Fruit fly (Drosophila melanogaster) whole organism, embryonic: ENCODE measurements around the gene CG6000.

Experiments
- Bgb ChIP-seq: fragments of 200-800 bp; sonication (Bioruptor generic); IDR thresholded peaks from 2 replicates; pipeline ENCODE4 v1.3.6; 2022; ENCODE audit warnings: missing biosample characterization, missing genetic modification characterization; ENCODE audit not compliant: partially characterized antibody
- CG12219 ChIP-seq: fragments of 200-800 bp; sonication (Bioruptor generic); optimal IDR thresholded peaks from 3 replicates; lab custom pipeline; 2018; ENCODE audit warnings: missing biosample characterization, mild to moderate bottlenecking, missing genetic modification characterization
- CG13775 ChIP-seq: fragments of 200-800 bp; sonication (Bioruptor generic); optimal IDR thresholded peaks from 3 replicates; lab custom pipeline; 2017; ENCODE audit warnings: missing biosample characterization, mild to moderate bottlenecking, missing genetic modification characterization
- CG14667 ChIP-seq: fragments of 200-800 bp; sonication (Bioruptor generic); IDR thresholded peaks from 2 replicates; pipeline ENCODE4 v1.3.6; 2022; ENCODE audit warnings: missing biosample characterization, missing genetic modification characterization
- CG15601 ChIP-seq: fragments of 200-800 bp; sonication (Bioruptor generic); optimal IDR thresholded peaks from 3 replicates; lab custom pipeline; 2019; ENCODE audit warnings: missing biosample characterization, mild to moderate bottlenecking, missing genetic modification characterization, moderate library complexity
- CG15696 ChIP-seq: fragments of 200-800 bp; sonication (Bioruptor generic); optimal IDR thresholded peaks from 2 replicates; lab custom pipeline; 2019; ENCODE audit warnings: missing biosample characterization, mild to moderate bottlenecking, missing genetic modification characterization, moderate library complexity
- CG16779 ChIP-seq: fragments of 200-800 bp; sonication (Bioruptor generic); IDR thresholded peaks from 2 replicates; pipeline ENCODE4 v1.3.6; 2022; ENCODE audit warnings: missing biosample characterization, missing genetic modification characterization
- CG16863 ChIP-seq: fragments of 200-800 bp; sonication (Bioruptor generic); optimal IDR thresholded peaks from 3 replicates; lab custom pipeline; 2016; ENCODE audit warnings: missing biosample characterization, missing genetic modification characterization
- CG1832 ChIP-seq: fragments of 200-800 bp; sonication (Bioruptor generic); optimal IDR thresholded peaks from 2 replicates; lab custom pipeline; 2017; ENCODE audit warnings: missing biosample characterization, mild to moderate bottlenecking, missing genetic modification characterization, inconsistent platforms
- CG2116 ChIP-seq: fragments of 200-800 bp; sonication (Bioruptor generic); optimal IDR thresholded peaks from 3 replicates; lab custom pipeline; 2018; ENCODE audit warnings: missing biosample characterization, mild to moderate bottlenecking, missing genetic modification characterization
- CG30020 ChIP-seq: fragments of 200-800 bp; optimal IDR thresholded peaks from 2 replicates; lab custom pipeline; 2019; ENCODE audit warnings: missing biosample characterization, mild to moderate bottlenecking, missing genetic modification characterization, moderate library complexity
- CG32532 ChIP-seq: fragments of 200-800 bp; sonication (Bioruptor generic); IDR thresholded peaks from 2 replicates; pipeline ENCODE4 v1.3.6; 2022; ENCODE audit warnings: missing biosample characterization, missing genetic modification characterization
- CG6254 ChIP-seq: fragments of 200-800 bp; sonication (Bioruptor generic); optimal IDR thresholded peaks from 3 replicates; lab custom pipeline; 2017; ENCODE audit warnings: mild to moderate bottlenecking, missing biosample characterization, missing genetic modification reagents, missing genetic modification characterization
- CG7786 ChIP-seq: fragments of 200-800 bp; sonication (Bioruptor generic); optimal IDR thresholded peaks from 2 replicates; lab custom pipeline; 2016; ENCODE audit warnings: missing biosample characterization, missing genetic modification characterization
- CG7963 ChIP-seq: fragments of 200-800 bp; sonication (Bioruptor generic); IDR thresholded peaks from 3 replicates; pipeline ENCODE4 v1.3.6; 2022; ENCODE audit warnings: missing biosample characterization, missing genetic modification characterization; ENCODE audit not compliant: partially characterized antibody
- CG8478 ChIP-seq: fragments of >200 bp; optimal IDR thresholded peaks from 2 replicates; lab custom pipeline; 2018
- D ChIP-seq, 2 experiments: fragments of 200-800 bp in 1 of 2; fragments of >200 bp in 1 of 2; sonication (Bioruptor generic) in 1 of 2; optimal IDR thresholded peaks; 2 replicates in 1 of 2; 3 replicates in 1 of 2; lab custom pipeline; 2017; ENCODE audit warnings: mild to moderate bottlenecking in 1 of 2, missing biosample characterization in 1 of 2, missing genetic modification characterization in 1 of 2, missing genetic modification reagents in 1 of 2
- D19B ChIP-seq: fragments of 200-800 bp; sonication (Bioruptor generic); optimal IDR thresholded peaks from 2 replicates; lab custom pipeline; 2017; ENCODE audit warnings: missing biosample characterization, mild to moderate bottlenecking, missing genetic modification characterization
- Dbx ChIP-seq: fragments of 200-800 bp; sonication (Bioruptor generic); IDR thresholded peaks from 3 replicates; pipeline ENCODE4 v1.3.6; 2022; ENCODE audit warnings: missing biosample characterization, missing genetic modification characterization
- Dek ChIP-seq: fragments of 200-800 bp; sonication (Bioruptor generic); optimal IDR thresholded peaks from 3 replicates; lab custom pipeline; 2019; ENCODE audit warnings: missing biosample characterization, mild to moderate bottlenecking, missing genetic modification characterization, moderate library complexity
- Dll ChIP-seq: fragments of 200-800 bp; sonication (Bioruptor generic); IDR thresholded peaks from 4 replicates; pipeline ENCODE4 v1.3.6; 2022; ENCODE audit warnings: missing biosample characterization, missing genetic modification characterization; ENCODE audit not compliant: partially characterized antibody
- Doc2 ChIP-seq: fragments of 200-800 bp; sonication (Bioruptor generic); IDR thresholded peaks from 2 replicates; pipeline ENCODE4 v1.3.6; 2022; ENCODE audit warnings: missing biosample characterization, missing genetic modification characterization
- HLH4C ChIP-seq: fragments of 200-800 bp; sonication (Bioruptor generic); IDR thresholded peaks from 3 replicates; pipeline ENCODE4 v1.3.6; 2022; ENCODE audit warnings: missing biosample characterization, missing genetic modification characterization; ENCODE audit not compliant: partially characterized antibody
- HmgZ ChIP-seq: fragments of 200-800 bp; sonication (Bioruptor generic); optimal IDR thresholded peaks from 2 replicates; lab custom pipeline; 2018; ENCODE audit warnings: missing biosample characterization, mild to moderate bottlenecking, missing genetic modification characterization
- Kr ChIP-seq: fragments of 200-800 bp; sonication (Bioruptor generic); optimal IDR thresholded peaks from 2 replicates; lab custom pipeline; 2017; ENCODE audit warnings: missing biosample characterization, mild to moderate bottlenecking, missing genetic modification characterization
- Max ChIP-seq: fragments of 200-800 bp; sonication (Bioruptor generic); optimal IDR thresholded peaks from 2 replicates; lab custom pipeline; 2016; ENCODE audit warnings: missing biosample characterization, mild to moderate bottlenecking, missing genetic modification characterization
- Mes4 ChIP-seq: fragments of 200-800 bp; sonication (Bioruptor generic); optimal IDR thresholded peaks from 2 replicates; lab custom pipeline; 2016; ENCODE audit warnings: missing biosample characterization, missing genetic modification characterization
- Optix ChIP-seq: fragments of 200-800 bp; sonication (Bioruptor generic); IDR thresholded peaks from 3 replicates; pipeline ENCODE4 v1.3.6; 2022; ENCODE audit warnings: missing biosample characterization, missing genetic modification characterization
- Pdp1 ChIP-seq, 2 experiments: fragments of 200-800 bp; sonication (Bioruptor generic); optimal IDR thresholded peaks; 3 replicates each; lab custom pipeline; 2016; ENCODE audit warnings: missing biosample characterization in 2 of 2, missing genetic modification characterization in 2 of 2, mild to moderate bottlenecking in 1 of 2, moderate library complexity in 1 of 2
- Spps ChIP-seq: fragments of 200-800 bp; sonication (Bioruptor generic); optimal IDR thresholded peaks from 2 replicates; lab custom pipeline; 2018; ENCODE audit warnings: missing biosample characterization, mild to moderate bottlenecking, missing genetic modification characterization
- Xbp1 ChIP-seq: fragments of 200-800 bp; sonication (Bioruptor generic); optimal IDR thresholded peaks from 3 replicates; lab custom pipeline; 2016; ENCODE audit warnings: missing biosample characterization, mild to moderate bottlenecking, missing genetic modification characterization
- ash1 ChIP-seq: fragments of 200-800 bp; sonication (Bioruptor generic); optimal IDR thresholded peaks from 2 replicates; lab custom pipeline; 2018; ENCODE audit warnings: missing biosample characterization, mild to moderate bottlenecking, missing genetic modification characterization
- caup ChIP-seq: fragments of 200-800 bp; sonication (Bioruptor generic); optimal IDR thresholded peaks from 3 replicates; lab custom pipeline; 2017; ENCODE audit warnings: missing biosample characterization, mild to moderate bottlenecking, missing genetic modification characterization, moderate library complexity; ENCODE audit not compliant: severe bottlenecking
- croc ChIP-seq: fragments of 200-800 bp; sonication (Bioruptor generic); conservative IDR thresholded peaks from 3 replicates; pipeline ENCODE4 v1.3.6; 2022; ENCODE audit warnings: missing biosample characterization, missing genetic modification characterization
- dmrt11E ChIP-seq: fragments of 200-800 bp; sonication (Bioruptor generic); optimal IDR thresholded peaks from 3 replicates; lab custom pipeline; 2018; ENCODE audit warnings: missing biosample characterization, mild to moderate bottlenecking, missing genetic modification characterization, moderate library complexity
- ewg ChIP-seq: fragments of 200-800 bp; sonication (Bioruptor generic); optimal IDR thresholded peaks from 3 replicates; lab custom pipeline; 2017; ENCODE audit warnings: mild to moderate bottlenecking, missing biosample characterization, missing genetic modification reagents, missing genetic modification characterization
- eyg ChIP-seq: fragments of 200-800 bp; sonication (Bioruptor generic); optimal IDR thresholded peaks from 3 replicates; lab custom pipeline; 2016; ENCODE audit warnings: missing biosample characterization, missing genetic modification characterization
- gfzf ChIP-seq: fragments of 200-800 bp; sonication (Bioruptor generic); optimal IDR thresholded peaks from 2 replicates; lab custom pipeline; 2016; ENCODE audit warnings: missing biosample characterization, mild to moderate bottlenecking, missing genetic modification characterization, moderate library complexity
- ind ChIP-seq: fragments of 200-800 bp; sonication (Bioruptor generic); optimal IDR thresholded peaks from 3 replicates; lab custom pipeline; 2016; ENCODE audit warnings: missing biosample characterization, missing genetic modification characterization
- kni ChIP-seq: fragments of 200-800 bp; sonication (Bioruptor generic); optimal IDR thresholded peaks from 3 replicates; lab custom pipeline; 2017; ENCODE audit warnings: mild to moderate bottlenecking, missing biosample characterization, missing genetic modification reagents, missing genetic modification characterization
- nerfin-1 ChIP-seq: fragments of 200-800 bp; sonication (Bioruptor generic); optimal IDR thresholded peaks from 3 replicates; lab custom pipeline; 2019; ENCODE audit warnings: missing biosample characterization, mild to moderate bottlenecking, missing genetic modification characterization, moderate library complexity
- p53 ChIP-seq: fragments of 200-800 bp; sonication (Bioruptor generic); optimal IDR thresholded peaks from 2 replicates; lab custom pipeline; 2016; ENCODE audit warnings: missing biosample characterization, missing genetic modification characterization
- ro ChIP-seq: fragments of 200-800 bp; sonication (Bioruptor generic); IDR thresholded peaks from 2 replicates; pipeline ENCODE4 v1.3.6; 2022; ENCODE audit warnings: missing biosample characterization, missing genetic modification characterization
- trh ChIP-seq: fragments of 200-800 bp; sonication (Bioruptor generic); optimal IDR thresholded peaks from 2 replicates; lab custom pipeline; 2016; ENCODE audit warnings: missing biosample characterization, missing genetic modification characterization
- unc-4 ChIP-seq: fragments of 200-800 bp; sonication (Bioruptor generic); IDR thresholded peaks from 2 replicates; pipeline ENCODE4 v1.3.6; 2022; ENCODE audit warnings: missing biosample characterization, missing genetic modification characterization; ENCODE audit not compliant: partially characterized antibody
- yki ChIP-seq: fragments of >200 bp; optimal IDR thresholded peaks from 3 replicates; lab custom pipeline; 2018
- zen2 ChIP-seq: fragments of 200-800 bp; sonication (Bioruptor generic); IDR thresholded peaks from 3 replicates; pipeline ENCODE4 v1.3.6; 2022; ENCODE audit warnings: missing biosample characterization, missing genetic modification characterization; ENCODE audit not compliant: partially characterized antibody
- zfh2 ChIP-seq: fragments of 200-800 bp; sonication (Bioruptor generic); optimal IDR thresholded peaks from 2 replicates; lab custom pipeline; 2016; ENCODE audit warnings: missing biosample characterization, missing genetic modification characterization

Gene CG6000

DNA sequence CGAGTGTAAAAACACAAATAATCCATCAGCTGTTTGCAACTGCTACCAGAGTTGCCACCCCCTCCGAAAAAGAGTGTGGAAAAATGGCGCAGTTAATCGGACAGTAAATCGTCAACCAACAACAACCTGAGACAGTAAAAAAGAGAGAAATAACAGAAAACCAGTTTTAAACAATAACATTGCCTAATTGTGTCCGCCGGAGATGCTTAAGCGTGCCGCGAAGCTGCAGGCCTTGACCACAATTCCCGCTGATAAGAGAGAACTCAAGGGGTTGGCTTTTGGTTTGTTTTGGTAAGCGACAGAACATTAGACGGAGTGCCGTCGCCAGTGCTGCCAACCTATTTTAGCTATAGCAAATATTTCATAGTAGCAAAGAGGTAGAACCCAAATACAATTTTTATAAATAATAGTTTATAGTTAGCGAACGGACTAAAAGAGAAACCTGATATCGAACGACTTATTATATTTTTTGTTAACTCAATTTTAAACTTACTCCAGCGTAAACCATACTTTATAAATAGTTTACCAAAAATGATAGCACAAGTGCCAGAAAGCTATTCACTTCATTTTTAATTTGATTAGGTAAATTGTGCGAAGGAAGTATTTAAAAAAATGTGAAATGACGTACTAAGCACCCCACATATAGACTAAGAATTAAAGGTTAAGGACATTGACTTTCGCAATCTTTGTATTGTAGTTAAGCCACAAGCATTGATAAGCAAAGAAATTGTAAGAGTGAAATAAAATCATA, 3.3 kb upstream of the CG6000 start, which contains the start of the genes Atg6 and Pisd (continued):
- peak; percentile 62 for TF ChIP-seq HmgZ (tag; lab: Kevin White, UChicago)
- no peak for TF ChIP-seq CG16863
- no peak for TF ChIP-seq CG6254
- no peak for TF ChIP-seq caup (GFP tag; lab: Kevin White, UChicago)
- TF ChIP-seq zfh2 (GFP tag; lab: Kevin White, UChicago), result peak; percentile 48
- 0 out of 3 replicates have a peak, but pooled peaks have one; percentile 19 for TF ChIP-seq Optix (GFP tag; lab: Robert Waterston, UW)
- TF ChIP-seq CG12219 (GFP tag; lab: Kevin White, UChicago), result peak; percentile 19
- TF ChIP-seq ash1 (GFP tag; lab: Kevin White, UChicago), result no peak
- TF ChIP-seq CG1832 (GFP tag; lab: Kevin White, UChicago), result no peak
- peak; percentile 37 for TF ChIP-seq CG30020 (tag; lab: Kevin White, UChicago)
- peak; percentile 40; the same call in 1 of the 2 replicates for TF ChIP-seq unc-4 (GFP tag; lab: Robert Waterston, UW)
- TF ChIP-seq trh (GFP tag; lab: Kevin White, UChicago), result no peak
- no peak for TF ChIP-seq yki (lab: Kevin White, UChicago)
- no peak for TF ChIP-seq CG32532
- no peak for TF ChIP-seq CG16779
- no peak for TF ChIP-seq ro (GFP tag; lab: Robert Waterston, UW)
- peak; percentile 84 for TF ChIP-seq kni (GFP tag; lab: Kevin White, UChicago)
- no peak for TF ChIP-seq CG15696 (tag; lab: Kevin White, UChicago)
- 0 out of 3 replicates have a peak, but pooled peaks have one; percentile 14 for TF ChIP-seq Dbx (GFP tag; lab: Robert Waterston, UW)
- no peak for TF ChIP-seq Dek (tag; lab: Kevin White, UChicago)
- TF ChIP-seq Bgb (GFP tag; lab: Robert Waterston, UW), result no peak; the same call in 1 of the 2 replicates
- no peak for TF ChIP-seq CG8478
- TF ChIP-seq croc, result no peak
- peak; percentile 21 for TF ChIP-seq Xbp1 (GFP tag; lab: Kevin White, UChicago)
- TF ChIP-seq p53 (GFP tag; lab: Kevin White, UChicago), result no peak
- peak; percentile 22 for TF ChIP-seq nerfin-1 (tag; lab: Kevin White, UChicago)
- peak; percentile 45; the same call in 1 of the 4 replicates for TF ChIP-seq Dll
- TF ChIP-seq ind (GFP tag; lab: Kevin White, UChicago), result peak; percentile 26
- TF ChIP-seq zen2 (GFP tag; lab: Robert Waterston, UW), result no peak
- peak in 1 of 2 experiments; percentile 59 for TF ChIP-seq Pdp1 (GFP tag; optimal IDR thresholded peaks at IDR 0.05; lab: Kevin White, UChicago)
- no peak for TF ChIP-seq Max (GFP tag; lab: Kevin White, UChicago)
- TF ChIP-seq CG7786, result no peak
- TF ChIP-seq dmrt11E, result no peak
- 0 out of 3 replicates have a peak, but pooled peaks have one; percentile 32 for TF ChIP-seq HLH4C (GFP tag; lab: Robert Waterston, UW)
- TF ChIP-seq CG7963 (GFP tag; lab: Robert Waterston, UW), result no peak
- TF ChIP-seq Doc2, result no peak
- no peak for TF ChIP-seq Kr
- TF ChIP-seq CG13775 (GFP tag; lab: Kevin White, UChicago), result no peak
- TF ChIP-seq ewg (GFP tag; lab: Kevin White, UChicago), result peak; percentile 8
- peak; percentile 16 for TF ChIP-seq eyg (GFP tag; lab: Kevin White, UChicago)
- no peak for TF ChIP-seq Spps
- no peak for TF ChIP-seq D (optimal IDR thresholded peaks at IDR 0.05; lab: Kevin White, UChicago)
- TF ChIP-seq D (GFP tag; optimal IDR thresholded peaks at IDR 0.05; lab: Kevin White, UChicago), result no peak
- TF ChIP-seq CG15601, result peak; percentile 16
- TF ChIP-seq Mes4 (GFP tag; lab: Kevin White, UChicago), result no peak
- peak; percentile 52 for TF ChIP-seq CG2116 (GFP tag; lab: Kevin White, UChicago)
- no peak for TF ChIP-seq D19B
- no peak for TF ChIP-seq CG14667
- peak; percentile 28 for TF ChIP-seq gfzf (GFP tag; lab: Kevin White, UChicago)
